Fruit fly (Drosophila melanogaster): Measurements from ENCODE around the gene senju.

senju gene

dm6 chr2L:5055528-5055927 lies 2.9 kb downstream of the senju start:
- TF ChIP-seq CG11617 (GFP tag; optimal IDR thresholded peaks at IDR 0.05) (no peak), cic (GFP tag; optimal IDR thresholded peaks at IDR 0.05) (peak; percentile 1)

DNA sequence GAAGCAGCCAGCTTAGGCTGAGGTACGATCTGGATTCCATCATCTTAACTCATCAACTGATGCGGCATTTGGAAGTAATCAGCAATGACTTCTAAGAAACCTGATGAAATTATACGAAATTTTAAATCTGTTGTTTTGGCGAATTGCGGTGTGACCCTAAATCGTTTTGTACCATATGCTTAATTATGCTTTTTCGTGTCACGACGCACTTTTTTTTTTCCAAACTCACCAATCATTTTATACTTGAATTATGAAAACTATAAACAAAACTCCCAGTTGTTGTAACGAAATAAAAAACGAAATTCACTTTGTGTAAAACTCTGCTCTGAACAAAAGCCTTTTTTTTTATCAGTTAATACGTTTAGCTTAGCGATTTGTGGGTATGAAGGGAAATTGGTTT lies 5.5 kb downstream of the senju start, which contains the start of gene Nepl3:
Gene Nepl3 (minus strand): TSS at position 155 of the 400 bp plus-strand sequence.
- TF ChIP-seq CG7101 (tag; optimal IDR thresholded peaks at IDR 0.05) (no peak), CG11617 (GFP tag; optimal IDR thresholded peaks at IDR 0.05) (no peak), CG5204 (GFP tag; optimal IDR thresholded peaks at IDR 0.05) (no peak), tj (GFP tag; optimal IDR thresholded peaks at IDR 0.05) (no peak), CG33017 (tag; optimal IDR thresholded peaks at IDR 0.05) (no peak), ovo (GFP tag; optimal IDR thresholded peaks at IDR 0.05) (no peak)

DNA sequence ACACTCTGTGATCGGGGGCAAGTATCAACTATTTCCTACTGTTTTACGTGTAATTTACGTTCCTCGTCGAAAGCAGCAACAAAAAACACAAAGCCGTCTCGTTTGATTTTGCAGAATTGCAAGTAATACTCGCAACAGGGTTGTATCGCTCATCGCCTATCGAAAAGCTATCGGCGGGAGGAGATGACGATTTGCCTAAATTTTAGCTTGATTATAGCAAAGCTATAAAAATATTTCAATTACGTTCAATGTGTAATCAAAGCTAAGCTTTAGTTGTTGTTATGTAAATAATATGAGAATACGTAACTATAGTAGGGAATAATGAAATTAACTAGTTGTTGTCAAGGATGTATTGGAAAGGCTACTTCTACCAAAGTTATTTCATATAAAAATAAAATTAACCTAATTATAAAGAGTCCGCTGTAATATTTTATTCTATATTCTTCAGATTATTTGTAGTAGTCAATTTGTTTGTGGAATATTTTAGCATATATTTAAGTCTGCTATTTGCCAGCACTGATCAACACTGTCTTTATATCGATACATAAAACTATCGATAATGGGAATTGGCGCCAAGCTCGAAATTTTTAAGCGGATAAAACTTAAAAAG lies 7.1 kb downstream of the senju start, which contains the start of gene Rpn11:
Gene Rpn11 (minus strand): TSS at position 146 of the 610 bp plus-strand sequence.
- TF ChIP-seq tj (GFP tag; optimal IDR thresholded peaks at IDR 0.05), result peak; percentile 97
- peak; percentile 23 for TF ChIP-seq Clk (GFP tag; optimal IDR thresholded peaks at IDR 0.05)
- TF ChIP-seq CG7101 (tag; optimal IDR thresholded peaks at IDR 0.05), result peak; percentile 56
- no peak for TF ChIP-seq cic (GFP tag; optimal IDR thresholded peaks at IDR 0.05)
- TF ChIP-seq cnc (optimal IDR thresholded peaks at IDR 0.05), result peak; percentile 94 to 98
- peak; percentile 72 for TF ChIP-seq CG11617 (GFP tag; optimal IDR thresholded peaks at IDR 0.05)
- peak; percentile 57 for TF ChIP-seq Crg-1 (GFP tag; optimal IDR thresholded peaks at IDR 0.05)
- TF ChIP-seq kay (GFP tag; ENCODE audit: borderline replicate concordance), result no peak
- peak; percentile 74 for TF ChIP-seq CG33017 (tag; optimal IDR thresholded peaks at IDR 0.05)
- peak; percentile 64 for TF ChIP-seq bab1 (GFP tag; optimal IDR thresholded peaks at IDR 0.05)
- TF ChIP-seq CG5204 (GFP tag; optimal IDR thresholded peaks at IDR 0.05), result no peak
- peak; percentile 52 for TF ChIP-seq pad (GFP tag; optimal IDR thresholded peaks at IDR 0.05)
- peak; percentile 51 for TF ChIP-seq CG7045 (GFP tag; optimal IDR thresholded peaks at IDR 0.05)
- TF ChIP-seq ovo (GFP tag; optimal IDR thresholded peaks at IDR 0.05), result peak; percentile 63
- peak; percentile 62 for TF ChIP-seq CG14711 (tag; optimal IDR thresholded peaks at IDR 0.05)
- peak; percentile 56 for TF ChIP-seq CG12768 (GFP tag; optimal IDR thresholded peaks at IDR 0.05)
- peak; percentile 77 for TF ChIP-seq CG1620 (GFP tag; optimal IDR thresholded peaks at IDR 0.05)
- TF ChIP-seq toe (GFP tag; optimal IDR thresholded peaks at IDR 0.05), result no peak
- TF ChIP-seq Hr96 (GFP tag; optimal IDR thresholded peaks at IDR 0.05), result no peak
- TF ChIP-seq Mnt (GFP tag; optimal IDR thresholded peaks at IDR 0.05), result peak; percentile 28

- no peak for TF ChIP-seq Hr96 (GFP tag; optimal IDR thresholded peaks at IDR 0.05)
- no peak for TF ChIP-seq CG1620 (GFP tag; optimal IDR thresholded peaks at IDR 0.05)
- no peak for TF ChIP-seq cic (GFP tag; optimal IDR thresholded peaks at IDR 0.05)
- no peak for TF ChIP-seq Crg-1 (GFP tag; optimal IDR thresholded peaks at IDR 0.05)
- no peak for TF ChIP-seq CG7101 (tag; optimal IDR thresholded peaks at IDR 0.05)
- TF ChIP-seq bab1 (GFP tag; optimal IDR thresholded peaks at IDR 0.05), result no peak
- no peak for TF ChIP-seq Clk (GFP tag; optimal IDR thresholded peaks at IDR 0.05)
- no peak for TF ChIP-seq tj (GFP tag; optimal IDR thresholded peaks at IDR 0.05)
- TF ChIP-seq CG14711 (tag; optimal IDR thresholded peaks at IDR 0.05), result no peak
These were observed 7.9 kb downstream of the senju start, which contains the start of gene qtc for dm6 chr2L:5060515-5060914. TSS of gene qtc (plus strand) at chr2L:5060815.

DNA sequence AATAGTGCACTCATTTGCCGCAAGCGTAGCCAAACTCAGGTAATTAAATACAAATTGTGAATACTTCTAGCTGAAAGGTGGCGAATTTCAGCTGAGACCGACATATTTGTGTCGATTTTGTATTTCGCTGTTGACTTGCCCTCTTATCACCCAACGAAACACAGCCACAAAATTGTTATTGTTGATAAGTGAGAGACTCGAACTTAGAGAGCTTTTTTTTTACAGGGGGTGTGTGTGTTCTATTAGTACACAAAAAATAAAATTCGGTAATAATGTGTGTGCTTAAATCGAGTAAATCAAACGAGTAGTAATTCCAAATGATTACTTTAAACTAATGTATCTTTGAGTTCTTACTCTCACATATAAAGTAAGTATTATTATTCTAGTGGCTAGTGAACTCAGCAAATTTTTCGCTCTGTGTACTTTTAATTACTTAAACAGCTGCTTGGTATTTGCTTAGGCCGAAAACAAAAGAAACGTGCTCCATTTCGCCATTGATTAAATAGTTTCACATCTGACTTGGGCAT lies 8.4 kb downstream of the senju start:
- peak; percentile 48 for TF ChIP-seq CG14711 (tag; optimal IDR thresholded peaks at IDR 0.05)
- no peak for TF ChIP-seq Crg-1 (GFP tag; optimal IDR thresholded peaks at IDR 0.05)
- no peak for TF ChIP-seq CG1620 (GFP tag; optimal IDR thresholded peaks at IDR 0.05)
- peak; percentile 47 for TF ChIP-seq CG7045 (GFP tag; optimal IDR thresholded peaks at IDR 0.05)
- no peak for TF ChIP-seq cnc (optimal IDR thresholded peaks at IDR 0.05)
- peak; percentile 66 for TF ChIP-seq CG11617 (GFP tag; optimal IDR thresholded peaks at IDR 0.05)
- no peak for TF ChIP-seq kay (GFP tag; ENCODE audit: borderline replicate concordance)
- peak; percentile 14 for TF ChIP-seq bab1 (GFP tag; optimal IDR thresholded peaks at IDR 0.05)
- peak; percentile 74 for TF ChIP-seq CG7101 (tag; optimal IDR thresholded peaks at IDR 0.05)
- TF ChIP-seq toe (GFP tag; optimal IDR thresholded peaks at IDR 0.05), result no peak
- TF ChIP-seq Clk (GFP tag; optimal IDR thresholded peaks at IDR 0.05), result peak; percentile 4
- TF ChIP-seq cic (GFP tag; optimal IDR thresholded peaks at IDR 0.05), result peak; percentile 83
- peak; percentile 51 for TF ChIP-seq CG12768 (GFP tag; optimal IDR thresholded peaks at IDR 0.05)
- no peak for TF ChIP-seq CG5204 (GFP tag; optimal IDR thresholded peaks at IDR 0.05)
- no peak for TF ChIP-seq ovo (GFP tag; optimal IDR thresholded peaks at IDR 0.05)
- TF ChIP-seq pad (GFP tag; optimal IDR thresholded peaks at IDR 0.05), result peak; percentile 23
- no peak for TF ChIP-seq Hr96 (GFP tag; optimal IDR thresholded peaks at IDR 0.05)
- TF ChIP-seq CG33017 (tag; optimal IDR thresholded peaks at IDR 0.05), result peak; percentile 71
- peak; percentile 7 for TF ChIP-seq Mnt (GFP tag; optimal IDR thresholded peaks at IDR 0.05)
- peak; percentile 92 for TF ChIP-seq tj (GFP tag; optimal IDR thresholded peaks at IDR 0.05)

- TF ChIP-seq cic (GFP tag; optimal IDR thresholded peaks at IDR 0.05), result peak; percentile 13
- no peak for TF ChIP-seq pad (GFP tag; optimal IDR thresholded peaks at IDR 0.05)
These were observed 10.3 kb downstream of the senju start for dm6 chr2L:5062799-5063404.
